Worm (Caenorhabditis elegans): ENCODE data around the gene vwa-8.
A peak's percentile ranks its signal among the peaks of the same experiment; 100 is the strongest.

ce11 chrX:13004491-13005093, 13.3 kb downstream of the vwa-8 start:
- TF ChIP-seq jun-1 (tag; optimal IDR thresholded peaks at IDR 0.05) = no peak
- no peak for TF ChIP-seq nhr-28 (tag; optimal IDR thresholded peaks at IDR 0.05)
- TF ChIP-seq elt-1 (tag; optimal IDR thresholded peaks at IDR 0.05) = peak; percentile 87
- TF ChIP-seq hmg-11 (tag; optimal IDR thresholded peaks at IDR 0.05) = no peak
- TF ChIP-seq nhr-12 (tag; optimal IDR thresholded peaks at IDR 0.05) = no peak
- no peak for TF ChIP-seq fkh-10 (GFP tag; optimal IDR thresholded peaks at IDR 0.05)
- TF ChIP-seq unc-39 (tag; optimal IDR thresholded peaks at IDR 0.05) = no peak
- no peak for TF ChIP-seq unc-62 (GFP tag; optimal IDR thresholded peaks at IDR 0.05)
- no peak for TF ChIP-seq nhr-237 (tag; optimal IDR thresholded peaks at IDR 0.05)
- no peak for TF ChIP-seq ceh-82 (tag; optimal IDR thresholded peaks at IDR 0.05)
- TF ChIP-seq snpc-4 (tag; optimal IDR thresholded peaks at IDR 0.05) = no peak
